Fruit fly (Drosophila melanogaster): ENCODE data around the gene Rbsn-5.

Gene Rbsn-5

DNA sequence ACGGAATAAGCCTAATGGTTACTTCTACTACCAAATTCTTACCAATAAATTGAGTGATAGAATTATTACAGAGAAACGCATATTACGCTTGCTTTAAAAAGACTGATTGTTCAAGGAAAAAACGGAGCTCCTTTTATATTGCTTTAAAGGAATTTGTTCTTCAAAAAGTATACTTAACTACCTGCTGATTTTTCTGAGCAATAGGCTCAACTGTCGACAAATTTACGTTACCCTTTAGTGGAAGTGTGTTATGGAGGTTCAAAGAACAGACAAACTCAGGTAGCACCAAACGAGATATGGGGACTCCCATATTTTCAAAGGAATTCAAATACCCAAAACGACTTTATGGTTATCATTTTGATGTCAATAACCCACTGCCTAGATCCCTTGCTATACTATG, 15.7 kb upstream of the Rbsn-5 start, which contains the start of gene CG42762:
Gene CG42762 (minus strand): TSS at position 101 of the 400 bp plus-strand sequence.
- no peak for TF ChIP-seq usp (GFP tag; optimal IDR thresholded peaks at IDR 0.05)
- no peak for TF ChIP-seq EcR (GFP tag; optimal IDR thresholded peaks at IDR 0.05)

DNA sequence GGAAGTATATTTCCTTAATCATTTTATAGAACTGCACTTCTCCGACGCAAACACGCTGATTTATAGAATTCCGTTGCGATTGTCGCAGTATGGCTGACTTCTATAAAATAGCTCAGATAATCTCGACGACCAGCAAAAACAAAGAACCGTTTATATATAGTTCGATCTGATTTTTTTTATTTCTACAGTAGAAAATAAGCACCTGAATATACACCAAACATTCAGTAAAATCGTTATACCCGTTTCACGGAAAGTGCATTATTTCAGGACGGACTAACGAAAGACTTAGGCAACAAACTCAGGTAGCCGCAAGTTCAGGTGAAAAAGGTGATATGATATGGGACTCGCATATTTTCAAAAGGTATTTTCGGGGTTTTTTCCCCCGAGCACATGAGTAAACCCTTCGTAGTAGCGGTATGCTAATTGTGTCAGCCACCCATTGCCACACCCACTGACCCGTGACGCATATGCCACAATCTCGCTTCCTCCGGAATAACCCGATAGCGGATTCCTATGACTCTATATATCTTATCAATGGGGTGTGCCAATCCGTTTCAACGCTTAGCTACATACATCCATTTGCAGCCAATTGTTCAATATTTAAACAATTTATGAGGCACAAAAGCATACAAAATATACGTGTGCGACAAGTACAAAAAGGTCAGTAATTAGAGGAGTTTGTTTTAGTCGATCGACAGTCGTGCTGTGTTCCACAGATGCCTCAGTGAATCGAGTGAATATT, 14.4 kb upstream of the Rbsn-5 start, which contains the start of the genes CG42763 and CG43394:
Gene CG42763 (minus strand): TSS at position 41 of the 742 bp plus-strand sequence.
Gene CG43394 (plus strand): TSS at position 692 of the 742 bp plus-strand sequence.
- TF ChIP-seq CG8478 (optimal IDR thresholded peaks at IDR 0.05) (no peak), usp (GFP tag; optimal IDR thresholded peaks at IDR 0.05) (no peak), pan (optimal IDR thresholded peaks at IDR 0.05) (no peak), psq (optimal IDR thresholded peaks at IDR 0.05) (no peak), Dll (optimal IDR thresholded peaks at IDR 0.05) (no peak), EcR (GFP tag; optimal IDR thresholded peaks at IDR 0.05) (no peak)

DNA sequence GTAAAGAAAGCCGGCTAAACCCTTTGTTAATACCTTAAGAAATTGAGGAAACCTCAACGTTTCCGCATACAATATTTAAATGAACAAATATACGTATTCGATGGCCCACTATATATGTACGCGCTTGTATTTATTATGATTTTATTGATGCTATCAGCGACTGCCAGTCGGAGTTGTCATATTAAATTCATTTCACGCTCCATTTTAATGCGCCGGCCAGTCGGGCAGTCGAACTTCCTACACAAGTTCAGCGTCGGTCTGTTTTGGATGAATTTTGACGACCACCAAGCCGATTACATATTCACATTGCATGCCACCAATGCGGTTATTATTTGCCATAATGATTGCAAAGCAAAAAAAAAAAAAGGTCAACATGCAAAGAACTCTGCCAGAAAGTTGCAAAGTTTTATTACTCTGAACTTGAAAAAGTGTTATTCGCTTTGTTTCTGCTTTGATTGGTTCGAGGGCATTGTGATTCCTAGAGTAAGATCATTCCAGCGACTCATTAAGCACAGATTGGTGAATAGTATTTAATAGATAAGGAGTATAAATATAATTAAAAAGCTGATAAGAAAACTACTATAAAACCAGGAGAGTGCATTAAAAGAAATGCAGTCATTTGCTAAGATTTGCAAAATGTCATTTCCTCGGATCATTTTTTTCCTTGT, 12.5 kb upstream of the Rbsn-5 start, which contains the start of gene CG31606:
Gene CG31606 (plus strand): TSS at position 618 of the 668 bp plus-strand sequence.
- TF ChIP-seq psq (optimal IDR thresholded peaks at IDR 0.05) (no peak), CG8478 (optimal IDR thresholded peaks at IDR 0.05) (no peak), usp (GFP tag; optimal IDR thresholded peaks at IDR 0.05) (no peak), pan (optimal IDR thresholded peaks at IDR 0.05) (no peak), Dll (optimal IDR thresholded peaks at IDR 0.05) (no peak)

DNA sequence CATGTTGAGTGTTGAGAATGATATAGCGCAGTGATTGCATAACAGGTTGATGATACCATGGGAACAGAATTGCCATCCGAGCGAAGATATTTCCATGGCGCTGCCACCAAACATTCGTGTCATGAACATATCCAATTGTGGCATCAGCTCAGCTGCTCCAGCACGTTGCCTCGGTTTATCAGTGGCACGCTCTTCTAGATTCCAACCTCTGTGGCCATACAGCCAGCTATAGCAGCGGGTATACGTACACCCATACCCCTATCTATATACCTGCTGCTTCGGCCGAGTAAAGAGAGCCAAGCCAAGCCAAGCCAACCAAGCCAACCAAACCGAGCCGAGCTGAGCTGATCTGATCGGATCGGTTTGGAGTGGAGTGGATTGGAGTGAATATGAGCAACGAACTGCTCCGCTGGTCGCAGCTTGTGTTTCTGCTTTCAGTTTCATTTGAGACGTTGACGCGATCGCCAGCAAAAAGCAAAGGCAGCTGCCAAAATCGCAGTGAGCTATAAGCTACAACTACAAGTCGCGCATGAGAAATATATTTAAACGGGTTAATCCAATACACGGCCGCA, 11.0 kb upstream of the Rbsn-5 start:
- no peak for TF ChIP-seq CG8478 (optimal IDR thresholded peaks at IDR 0.05)

DNA sequence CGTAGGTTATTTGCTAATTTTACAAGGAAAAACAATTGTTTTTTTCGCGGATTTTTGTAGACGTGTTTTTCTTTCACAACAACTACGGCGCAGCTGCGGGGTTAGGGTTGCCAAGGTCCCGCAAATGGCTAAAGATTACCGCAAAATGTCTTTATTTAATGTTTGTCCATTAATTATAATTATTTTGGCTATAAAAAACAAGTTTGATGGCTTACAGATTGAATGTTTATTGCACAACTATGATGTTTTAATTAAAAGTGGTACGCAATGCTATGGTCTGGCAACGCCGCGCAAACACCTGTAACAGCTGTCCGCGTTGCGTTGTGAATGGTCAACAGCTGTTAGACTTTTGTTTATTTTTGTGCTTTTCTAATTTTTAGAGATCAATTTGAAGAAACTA, 3.0 kb upstream of the Rbsn-5 start:
- TF ChIP-seq psq (optimal IDR thresholded peaks at IDR 0.05) = no peak
- TF ChIP-seq EcR (GFP tag; optimal IDR thresholded peaks at IDR 0.05) = no peak
- TF ChIP-seq pan (optimal IDR thresholded peaks at IDR 0.05) = no peak
- no peak for TF ChIP-seq Dll (optimal IDR thresholded peaks at IDR 0.05)
- TF ChIP-seq usp (GFP tag; optimal IDR thresholded peaks at IDR 0.05) = no peak
- no peak for TF ChIP-seq CG8478 (optimal IDR thresholded peaks at IDR 0.05)

DNA sequence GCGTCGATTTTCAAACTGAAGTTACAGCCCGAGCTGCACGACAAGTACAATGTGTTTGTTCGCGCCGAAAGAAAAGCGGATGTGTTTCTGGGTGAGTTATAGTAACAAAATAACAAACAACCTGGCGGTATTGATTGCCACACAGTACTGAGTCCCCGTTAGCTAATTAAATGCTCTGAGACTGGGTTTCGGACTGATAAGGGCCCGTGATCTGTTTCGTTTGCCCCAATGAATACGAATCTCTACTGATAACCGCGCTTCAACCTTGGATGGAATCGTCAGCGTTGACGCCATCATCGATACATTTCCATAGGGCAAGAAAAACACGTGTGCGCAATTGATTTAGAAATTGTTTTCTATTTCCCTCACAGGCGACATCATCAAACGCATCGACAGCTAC, 2.5 kb upstream of the Rbsn-5 start:
- TF ChIP-seq usp (GFP tag; optimal IDR thresholded peaks at IDR 0.05) (no peak), psq (optimal IDR thresholded peaks at IDR 0.05) (no peak), pan (optimal IDR thresholded peaks at IDR 0.05) (no peak), EcR (GFP tag; optimal IDR thresholded peaks at IDR 0.05) (no peak), CG8478 (optimal IDR thresholded peaks at IDR 0.05) (no peak), Dll (optimal IDR thresholded peaks at IDR 0.05) (no peak)

DNA sequence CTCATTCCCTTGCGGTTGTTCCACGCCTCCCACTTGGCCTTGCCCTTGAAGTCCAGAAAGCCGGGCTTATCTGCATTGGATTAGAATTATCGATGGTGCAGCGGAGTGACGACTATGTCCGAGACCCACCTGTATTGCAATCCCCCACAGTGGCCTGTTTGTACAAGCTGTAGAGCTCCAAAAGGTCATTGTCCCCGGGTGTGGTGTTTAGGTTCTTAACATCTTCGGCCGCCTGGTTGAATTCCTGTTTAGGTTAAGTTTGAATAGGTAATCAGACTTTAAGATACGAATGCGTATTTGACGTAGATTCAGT, 2.3 kb downstream of the Rbsn-5 start:
- TF ChIP-seq CG8478 (optimal IDR thresholded peaks at IDR 0.05) (no peak), EcR (GFP tag; optimal IDR thresholded peaks at IDR 0.05) (peak; percentile 82 to 94)

DNA sequence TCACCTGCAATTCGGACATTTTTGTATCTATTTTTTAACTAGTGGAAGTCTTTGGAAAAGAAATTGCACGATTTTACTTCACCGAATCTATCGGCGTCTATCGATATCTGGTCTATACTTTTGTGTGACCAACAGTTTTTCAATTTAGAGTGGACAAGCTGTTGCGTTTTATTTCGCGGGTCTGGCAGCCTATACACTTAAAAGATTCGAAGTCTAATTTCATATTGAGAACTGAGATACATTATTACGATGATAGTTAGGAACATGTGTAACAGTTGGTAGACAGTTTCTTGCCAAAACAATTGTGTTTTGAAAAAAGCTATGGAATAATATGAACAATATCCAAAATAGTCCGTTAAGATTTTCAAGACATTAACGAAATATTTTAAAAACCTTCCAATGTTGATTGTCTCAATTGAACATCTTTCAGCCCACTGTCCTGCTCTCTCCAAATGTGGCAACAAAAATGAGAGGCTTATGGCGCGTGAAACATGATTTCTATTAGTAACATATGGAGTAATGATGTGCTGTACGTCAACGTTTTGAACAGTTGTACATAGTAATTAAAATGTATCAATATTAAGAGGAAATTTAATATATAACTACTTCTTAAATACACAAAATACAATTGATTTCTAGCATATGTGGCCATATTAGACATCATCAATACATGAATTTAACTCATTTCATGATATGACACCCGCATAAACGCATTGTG, 2.8 kb downstream of the Rbsn-5 start, which contains the start of gene Acbp1:
Gene Acbp1 (minus strand): TSS at position 146 of the 718 bp plus-strand sequence.
- TF ChIP-seq EcR (GFP tag; optimal IDR thresholded peaks at IDR 0.05) (peak in 1 of 2 experiments; percentile 52), CG8478 (optimal IDR thresholded peaks at IDR 0.05) (no peak)

DNA sequence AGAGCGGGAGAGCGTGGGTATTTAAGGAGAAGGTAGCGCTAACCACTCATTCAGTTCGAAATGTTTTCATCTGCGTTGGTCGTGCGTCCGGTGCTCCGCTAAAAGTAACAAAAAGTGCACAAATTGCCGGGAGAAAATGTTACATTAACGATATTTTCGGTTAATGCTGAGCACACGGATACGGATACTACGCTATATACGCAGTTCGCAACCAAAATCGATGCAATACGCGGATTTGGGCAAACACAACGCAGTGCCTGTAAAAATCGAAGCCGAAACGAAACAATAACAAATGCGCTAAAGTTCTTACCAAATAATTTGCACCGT, 3.4 kb downstream of the Rbsn-5 start, which contains the start of gene Piezo:
Gene Piezo (plus strand): TSS at position 49 of the 327 bp plus-strand sequence.
- TF ChIP-seq usp (GFP tag; optimal IDR thresholded peaks at IDR 0.05) (no peak), psq (optimal IDR thresholded peaks at IDR 0.05) (no peak), EcR (GFP tag; optimal IDR thresholded peaks at IDR 0.05) (no peak), pan (optimal IDR thresholded peaks at IDR 0.05) (no peak), CG8478 (optimal IDR thresholded peaks at IDR 0.05) (no peak), Dll (optimal IDR thresholded peaks at IDR 0.05) (no peak)

DNA sequence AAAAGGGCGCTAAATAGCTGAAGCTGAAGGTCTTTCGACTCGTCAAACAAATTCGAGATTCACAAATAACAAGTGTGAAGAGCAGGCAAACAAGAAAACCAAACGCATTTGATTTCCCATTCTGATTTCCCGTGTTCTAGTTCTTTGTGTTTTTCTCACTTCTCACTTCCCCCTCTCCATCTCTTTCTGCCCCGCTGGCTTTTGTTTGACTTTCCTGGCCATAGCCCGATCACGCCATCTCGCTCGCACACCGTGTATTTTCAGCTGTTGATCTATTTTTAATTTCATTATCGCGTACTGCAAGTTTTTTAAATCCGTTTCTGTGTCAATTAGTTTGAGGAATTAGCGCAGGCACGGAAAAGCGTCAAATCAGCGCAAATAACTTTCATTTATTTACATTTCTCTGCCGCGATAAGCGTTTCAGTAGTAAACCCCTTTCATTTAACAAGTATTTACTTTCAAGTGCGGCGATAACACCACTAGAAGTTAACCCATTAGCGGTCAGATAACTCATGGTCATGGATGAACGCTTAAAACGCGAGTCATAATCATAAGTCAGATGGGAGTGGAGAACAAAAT, 4.0 kb downstream of the Rbsn-5 start:
- no peak for TF ChIP-seq pan (optimal IDR thresholded peaks at IDR 0.05)
- no peak for TF ChIP-seq CG8478 (optimal IDR thresholded peaks at IDR 0.05)
- no peak for TF ChIP-seq psq (optimal IDR thresholded peaks at IDR 0.05)
- TF ChIP-seq usp (GFP tag; optimal IDR thresholded peaks at IDR 0.05) = no peak
- no peak for TF ChIP-seq EcR (GFP tag; optimal IDR thresholded peaks at IDR 0.05)
- no peak for TF ChIP-seq Dll (optimal IDR thresholded peaks at IDR 0.05)

DNA sequence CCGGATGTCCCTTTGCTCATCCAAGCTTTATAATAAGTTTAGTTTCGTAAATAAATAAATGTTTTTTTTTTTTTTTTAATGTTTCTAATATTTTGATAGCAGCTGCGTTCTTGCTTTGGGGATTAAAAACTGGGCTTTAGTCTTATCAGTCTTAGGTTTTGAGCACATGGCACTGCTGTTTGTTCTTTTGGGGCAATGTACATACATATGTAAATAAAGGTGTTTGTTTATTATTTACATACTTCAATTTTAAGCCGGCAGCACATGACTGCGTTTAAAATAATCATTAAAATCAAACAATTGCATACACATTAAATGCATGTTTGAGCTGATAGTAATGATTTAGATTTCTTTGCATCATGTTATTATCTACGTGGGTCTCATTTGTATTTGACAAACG, 4.6 kb downstream of the Rbsn-5 start:
- TF ChIP-seq EcR (GFP tag; optimal IDR thresholded peaks at IDR 0.05) = no peak
- TF ChIP-seq Dll (optimal IDR thresholded peaks at IDR 0.05) = no peak
- no peak for TF ChIP-seq pan (optimal IDR thresholded peaks at IDR 0.05)
- no peak for TF ChIP-seq usp (GFP tag; optimal IDR thresholded peaks at IDR 0.05)
- TF ChIP-seq CG8478 (optimal IDR thresholded peaks at IDR 0.05) = no peak
- TF ChIP-seq psq (optimal IDR thresholded peaks at IDR 0.05) = no peak
